Fruit fly (Drosophila melanogaster) whole organism, embryonic: ENCODE measurements around the gene Alp13.

Experiments
- ATbp ChIP-seq: fragments of 200-800 bp; sonication (Bioruptor generic); optimal IDR thresholded peaks from 2 replicates; lab custom pipeline; 2017; ENCODE audit warnings: missing biosample characterization, mild to moderate bottlenecking, missing genetic modification characterization, missing genetic modification reagents
- CG10565 ChIP-seq: fragments of 200-800 bp; sonication (Bioruptor generic); optimal IDR thresholded peaks from 3 replicates; lab custom pipeline; 2016; ENCODE audit warnings: missing biosample characterization, mild to moderate bottlenecking, missing genetic modification characterization
- CG11723 ChIP-seq: fragments of 200-800 bp; sonication (Bioruptor generic); optimal IDR thresholded peaks from 2 replicates; lab custom pipeline; 2017; ENCODE audit warnings: missing biosample characterization, mild to moderate bottlenecking, missing genetic modification characterization
- CG12155 ChIP-seq: fragments of 200-800 bp; sonication (Bioruptor generic); optimal IDR thresholded peaks from 3 replicates; lab custom pipeline; 2016; ENCODE audit warnings: missing biosample characterization, missing genetic modification characterization
- CG12236 ChIP-seq: fragments of 200-800 bp; sonication (Bioruptor generic); optimal IDR thresholded peaks from 2 replicates; lab custom pipeline; 2016; ENCODE audit warnings: missing biosample characterization, missing genetic modification characterization
- CG12299 ChIP-seq: fragments of 200-800 bp; sonication (Bioruptor generic); optimal IDR thresholded peaks from 2 replicates; lab custom pipeline; 2018; ENCODE audit warnings: missing biosample characterization, mild to moderate bottlenecking, missing genetic modification characterization
- CG12942 ChIP-seq: fragments of 200-800 bp; sonication (Bioruptor generic); optimal IDR thresholded peaks from 3 replicates; lab custom pipeline; 2016; ENCODE audit warnings: missing biosample characterization, missing genetic modification characterization
- CG13296 ChIP-seq: fragments of 200-800 bp; sonication (Bioruptor generic); optimal IDR thresholded peaks from 3 replicates; lab custom pipeline; 2018; ENCODE audit warnings: missing biosample characterization, mild to moderate bottlenecking, missing genetic modification characterization
- CG13775 ChIP-seq: fragments of 200-800 bp; sonication (Bioruptor generic); optimal IDR thresholded peaks from 3 replicates; lab custom pipeline; 2017; ENCODE audit warnings: missing biosample characterization, mild to moderate bottlenecking, missing genetic modification characterization
- CG1529 ChIP-seq: fragments of 200-800 bp; sonication (Bioruptor generic); optimal IDR thresholded peaks from 3 replicates; lab custom pipeline; 2018; ENCODE audit warnings: missing biosample characterization, missing genetic modification characterization
- CG17359 ChIP-seq: fragments of 200-800 bp; sonication (Bioruptor generic); optimal IDR thresholded peaks from 3 replicates; lab custom pipeline; 2018; ENCODE audit warnings: missing biosample characterization, mild to moderate bottlenecking, missing genetic modification characterization, moderate library complexity
- CG1832 ChIP-seq: fragments of 200-800 bp; sonication (Bioruptor generic); optimal IDR thresholded peaks from 2 replicates; lab custom pipeline; 2017; ENCODE audit warnings: missing biosample characterization, mild to moderate bottlenecking, missing genetic modification characterization, inconsistent platforms
- CG2116 ChIP-seq: fragments of 200-800 bp; sonication (Bioruptor generic); optimal IDR thresholded peaks from 3 replicates; lab custom pipeline; 2018; ENCODE audit warnings: missing biosample characterization, mild to moderate bottlenecking, missing genetic modification characterization
- CG3163 ChIP-seq: fragments of 200-800 bp; sonication (Bioruptor generic); optimal IDR thresholded peaks from 3 replicates; lab custom pipeline; 2016; ENCODE audit warnings: missing biosample characterization, missing genetic modification characterization
- CG32532 ChIP-seq: fragments of 200-800 bp; sonication (Bioruptor generic); IDR thresholded peaks from 2 replicates; pipeline ENCODE4 v1.3.6; 2022; ENCODE audit warnings: missing biosample characterization, missing genetic modification characterization
- CG4360 ChIP-seq: fragments of 200-800 bp; sonication (Bioruptor generic); IDR thresholded peaks from 2 replicates; pipeline ENCODE4 v1.3.6; 2022; ENCODE audit warnings: missing biosample characterization, missing genetic modification characterization
- CG6175 ChIP-seq: fragments of 200-800 bp; sonication (Bioruptor generic); IDR thresholded peaks from 3 replicates; pipeline ENCODE4 v1.3.6; 2022; ENCODE audit warnings: missing biosample characterization, missing genetic modification characterization
- CG6689 ChIP-seq: fragments of 200-800 bp; sonication (Bioruptor generic); IDR thresholded peaks from 2 replicates; pipeline ENCODE4 v1.3.6; 2022; ENCODE audit warnings: missing biosample characterization, missing genetic modification characterization
- CG6765 ChIP-seq: fragments of 200-800 bp; sonication (Bioruptor generic); optimal IDR thresholded peaks from 3 replicates; lab custom pipeline; 2017; ENCODE audit warnings: missing biosample characterization, mild to moderate bottlenecking, missing genetic modification characterization
- CG7372 ChIP-seq: fragments of 200-800 bp; sonication (Bioruptor generic); IDR thresholded peaks from 2 replicates; pipeline ENCODE4 v1.3.6; 2022; ENCODE audit warnings: missing biosample characterization, missing genetic modification characterization
- CG7963 ChIP-seq: fragments of 200-800 bp; sonication (Bioruptor generic); IDR thresholded peaks from 3 replicates; pipeline ENCODE4 v1.3.6; 2022; ENCODE audit warnings: missing biosample characterization, missing genetic modification characterization; ENCODE audit not compliant: partially characterized antibody
- CG8089 ChIP-seq: fragments of 200-800 bp; sonication (Bioruptor generic); optimal IDR thresholded peaks from 3 replicates; lab custom pipeline; 2016; ENCODE audit warnings: missing biosample characterization, missing genetic modification characterization
- CG9817 ChIP-seq: fragments of 200-800 bp; sonication (Bioruptor generic); optimal IDR thresholded peaks from 2 replicates; lab custom pipeline; 2018; ENCODE audit warnings: missing biosample characterization, mild to moderate bottlenecking, missing genetic modification characterization, moderate library complexity
- Doc2 ChIP-seq: fragments of 200-800 bp; sonication (Bioruptor generic); IDR thresholded peaks from 2 replicates; pipeline ENCODE4 v1.3.6; 2022; ENCODE audit warnings: missing biosample characterization, missing genetic modification characterization
- E2f2 ChIP-seq: fragments of 200-800 bp; sonication (Bioruptor generic); IDR thresholded peaks from 2 replicates; pipeline ENCODE4 v1.3.6; 2022; ENCODE audit warnings: missing biosample characterization, missing genetic modification characterization
- Elba2 ChIP-seq: fragments of 200-800 bp; sonication (Bioruptor generic); optimal IDR thresholded peaks from 3 replicates; lab custom pipeline; 2016; ENCODE audit warnings: missing biosample characterization, missing genetic modification characterization
- Ets97D ChIP-seq: fragments of 200-800 bp; sonication (Bioruptor generic); optimal IDR thresholded peaks from 3 replicates; lab custom pipeline; 2016; ENCODE audit warnings: missing biosample characterization, missing genetic modification characterization
- Gug ChIP-seq: fragments of 200-800 bp; sonication (Bioruptor generic); IDR thresholded peaks from 4 replicates; pipeline ENCODE4 v1.3.6; 2022; ENCODE audit warnings: missing biosample characterization, missing genetic modification characterization
- H2.0 ChIP-seq: fragments of 200-800 bp; sonication (Bioruptor generic); IDR thresholded peaks from 2 replicates; pipeline ENCODE4 v1.3.6; 2022; ENCODE audit warnings: missing biosample characterization, missing genetic modification characterization
- HHEX ChIP-seq: fragments of 200-800 bp; sonication (Bioruptor generic); optimal IDR thresholded peaks from 3 replicates; lab custom pipeline; 2017; ENCODE audit warnings: missing biosample characterization, mild to moderate bottlenecking, missing genetic modification characterization, missing genetic modification reagents
- HLH54F ChIP-seq: fragments of 200-800 bp; sonication (Bioruptor generic); optimal IDR thresholded peaks from 3 replicates; lab custom pipeline; 2016; ENCODE audit warnings: missing biosample characterization, missing genetic modification characterization
- MTF-1 ChIP-seq: fragments of 200-800 bp; sonication (Bioruptor generic); optimal IDR thresholded peaks from 2 replicates; lab custom pipeline; 2018; ENCODE audit warnings: missing biosample characterization, mild to moderate bottlenecking, missing genetic modification characterization, borderline replicate concordance
- Side ChIP-seq: fragments of 200-800 bp; sonication (Bioruptor generic); optimal IDR thresholded peaks from 2 replicates; lab custom pipeline; 2016; ENCODE audit warnings: missing biosample characterization, missing genetic modification characterization
- Six4 ChIP-seq: fragments of 200-800 bp; sonication (Bioruptor generic); optimal IDR thresholded peaks from 2 replicates; lab custom pipeline; 2016; ENCODE audit warnings: missing biosample characterization, missing genetic modification characterization
- Spps ChIP-seq: fragments of 200-800 bp; sonication (Bioruptor generic); optimal IDR thresholded peaks from 2 replicates; lab custom pipeline; 2018; ENCODE audit warnings: missing biosample characterization, mild to moderate bottlenecking, missing genetic modification characterization
- Taf1 ChIP-seq: fragments of 200-800 bp; sonication (Bioruptor generic); IDR thresholded peaks from 2 replicates; pipeline ENCODE4 v1.3.6; 2022; ENCODE audit warnings: missing biosample characterization, missing genetic modification characterization
- Trl ChIP-seq, 3 experiments: fragments of >200 bp in 2 of 3; fragments of 200-800 bp in 1 of 3; sonication (Bioruptor generic) in 1 of 3; optimal IDR thresholded peaks; 2 replicates in 1 of 3; 3 replicates in 2 of 3; lab custom pipeline; 2016 to 2017; ENCODE audit warnings: missing biosample characterization in 1 of 3, missing genetic modification characterization in 1 of 3
- bowl ChIP-seq: fragments of 200-800 bp; sonication (Bioruptor generic); IDR thresholded peaks from 2 replicates; pipeline ENCODE4 v1.3.6; 2022; ENCODE audit warnings: missing biosample characterization, missing genetic modification characterization
- ci ChIP-seq: fragments of 200-800 bp; sonication (Bioruptor generic); IDR thresholded peaks from 3 replicates; pipeline ENCODE4 v1.3.6; 2022; ENCODE audit warnings: missing biosample characterization, missing genetic modification characterization
- disco-r ChIP-seq: fragments of 200-800 bp; sonication (Bioruptor generic); optimal IDR thresholded peaks from 2 replicates; lab custom pipeline; 2016; ENCODE audit warnings: missing biosample characterization, missing genetic modification characterization
- emc ChIP-seq: fragments of 200-800 bp; sonication (Bioruptor generic); optimal IDR thresholded peaks from 2 replicates; lab custom pipeline; 2016; ENCODE audit warnings: missing biosample characterization, missing genetic modification characterization
- gsb ChIP-seq: fragments of 200-800 bp; sonication (Bioruptor generic); IDR thresholded peaks from 2 replicates; pipeline ENCODE4 v1.3.6; 2022; ENCODE audit warnings: missing biosample characterization, missing genetic modification characterization
- kah ChIP-seq: fragments of 200-800 bp; sonication (Bioruptor generic); optimal IDR thresholded peaks from 2 replicates; lab custom pipeline; 2018; ENCODE audit warnings: missing biosample characterization, mild to moderate bottlenecking, missing genetic modification characterization
- kay ChIP-seq: fragments of 200-800 bp; sonication (Bioruptor generic); optimal IDR thresholded peaks from 2 replicates; lab custom pipeline; 2016; ENCODE audit warnings: missing biosample characterization, missing genetic modification characterization
- lab ChIP-seq: fragments of 200-800 bp; sonication (Bioruptor generic); optimal IDR thresholded peaks from 3 replicates; lab custom pipeline; 2017; ENCODE audit warnings: missing biosample characterization, missing genetic modification characterization, mild to moderate bottlenecking, moderate library complexity, missing genetic modification reagents
- lola ChIP-seq, 3 experiments: fragments of >200 bp in 2 of 3; fragments of 200-800 bp in 1 of 3; sonication (Bioruptor generic) in 1 of 3; optimal IDR thresholded peaks; 2 replicates each; lab custom pipeline; 2017 to 2019; ENCODE audit warnings: missing biosample characterization in 3 of 3, missing genetic modification characterization in 3 of 3, mild to moderate bottlenecking in 1 of 3, moderate library complexity in 1 of 3
- nau ChIP-seq: fragments of 200-800 bp; sonication (Bioruptor generic); optimal IDR thresholded peaks from 3 replicates; lab custom pipeline; 2017; ENCODE audit warnings: missing biosample characterization, mild to moderate bottlenecking, missing genetic modification characterization, missing genetic modification reagents
- nmo ChIP-seq: fragments of 200-800 bp; sonication (Bioruptor generic); optimal IDR thresholded peaks from 2 replicates; lab custom pipeline; 2018; ENCODE audit warnings: missing biosample characterization, mild to moderate bottlenecking, missing genetic modification characterization, moderate library complexity
- phol ChIP-seq: fragments of 200-800 bp; sonication (Bioruptor generic); optimal IDR thresholded peaks from 3 replicates; lab custom pipeline; 2018; ENCODE audit warnings: missing biosample characterization, mild to moderate bottlenecking, missing genetic modification characterization, moderate library complexity
- sd ChIP-seq: fragments of 200-800 bp; sonication (Bioruptor generic); optimal IDR thresholded peaks from 3 replicates; lab custom pipeline; 2018; ENCODE audit warnings: missing biosample characterization, mild to moderate bottlenecking, missing genetic modification characterization, moderate library complexity
- trh ChIP-seq: fragments of 200-800 bp; sonication (Bioruptor generic); optimal IDR thresholded peaks from 2 replicates; lab custom pipeline; 2016; ENCODE audit warnings: missing biosample characterization, missing genetic modification characterization
- zfh1 ChIP-seq: fragments of 200-800 bp; sonication (Bioruptor generic); IDR thresholded peaks from 3 replicates; pipeline ENCODE4 v1.3.6; 2022; ENCODE audit warnings: missing biosample characterization, missing genetic modification characterization

Alp13 gene

DNA sequence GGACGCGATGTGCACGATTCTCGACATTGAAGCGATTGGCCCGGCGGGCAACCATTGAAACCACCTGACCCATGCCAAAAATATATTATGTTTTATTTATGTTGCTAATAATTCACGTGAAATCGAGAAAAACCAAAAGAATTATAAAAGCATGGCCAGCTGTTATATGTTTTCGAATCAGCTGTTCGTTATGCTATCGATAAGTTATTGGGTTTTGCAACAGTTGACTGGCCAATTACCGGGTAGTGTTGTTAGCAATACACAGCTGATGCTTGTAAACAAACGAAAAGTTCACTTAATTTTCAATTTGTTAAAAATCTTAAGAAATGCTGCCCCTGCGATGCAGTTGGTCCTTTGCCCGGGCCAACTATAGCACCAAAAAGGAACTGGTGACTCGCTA, 29.8 kb downstream of the Alp13 start, which contains the start of the genes CG11722 and mtTFB2 (continued):
- no peak for TF ChIP-seq Side (GFP tag; lab: Kevin White, UChicago)
- TF ChIP-seq CG12942: no peak
- no peak for TF ChIP-seq MTF-1 (GFP tag; lab: Kevin White, UChicago)
- no peak for TF ChIP-seq ci (GFP tag; lab: Robert Waterston, UW)
- no peak for TF ChIP-seq CG9817 (tag; lab: Kevin White, UChicago)
- TF ChIP-seq H2.0: no peak
- no peak for TF ChIP-seq CG13775 (GFP tag; lab: Kevin White, UChicago)
- no peak for TF ChIP-seq CG1832 (GFP tag; lab: Kevin White, UChicago)
- no peak for TF ChIP-seq Doc2
- TF ChIP-seq HLH54F (GFP tag; lab: Kevin White, UChicago): no peak
- TF ChIP-seq CG11723 (GFP tag; lab: Kevin White, UChicago): no peak
- no peak for TF ChIP-seq zfh1 (GFP tag; lab: Robert Waterston, UW)
- TF ChIP-seq ATbp (GFP tag; lab: Kevin White, UChicago): no peak
- TF ChIP-seq disco-r: no peak
- TF ChIP-seq CG32532 (GFP tag; lab: Robert Waterston, UW): no peak
- no peak for TF ChIP-seq CG10565 (GFP tag; lab: Kevin White, UChicago)
- no peak for TF ChIP-seq phol
- no peak for TF ChIP-seq CG17359 (tag; lab: Kevin White, UChicago)
- no peak for TF ChIP-seq lab (GFP tag; lab: Kevin White, UChicago)
- TF ChIP-seq CG7963 (GFP tag; lab: Robert Waterston, UW): no peak
- TF ChIP-seq Gug: no peak
- no peak for TF ChIP-seq Elba2 (GFP tag; lab: Kevin White, UChicago)
- no peak for TF ChIP-seq CG8089 (GFP tag; lab: Kevin White, UChicago)
- no peak for TF ChIP-seq CG6765
- no peak for TF ChIP-seq lola (GFP tag; optimal IDR thresholded peaks at IDR 0.05; lab: Kevin White, UChicago)
- no peak for TF ChIP-seq trh (GFP tag; lab: Kevin White, UChicago)
- no peak for TF ChIP-seq Taf1 (GFP tag; lab: Robert Waterston, UW)
- no peak for TF ChIP-seq CG7372 (GFP tag; lab: Robert Waterston, UW)
- TF ChIP-seq CG13296 (GFP tag; lab: Kevin White, UChicago): no peak
- no peak for TF ChIP-seq Trl (optimal IDR thresholded peaks at IDR 0.05; lab: Kevin White, UChicago)
- TF ChIP-seq Trl (GFP tag; optimal IDR thresholded peaks at IDR 0.05; lab: Kevin White, UChicago): no peak
- no peak for TF ChIP-seq nmo
- TF ChIP-seq CG3163: no peak
- no peak for TF ChIP-seq sd (tag; lab: Kevin White, UChicago)
- no peak for TF ChIP-seq CG6689 (GFP tag; lab: Robert Waterston, UW)
- TF ChIP-seq nau (GFP tag; lab: Kevin White, UChicago): no peak
- TF ChIP-seq gsb (GFP tag; lab: Robert Waterston, UW): no peak
- TF ChIP-seq Six4 (GFP tag; lab: Kevin White, UChicago): no peak
- TF ChIP-seq CG1529: no peak
- TF ChIP-seq Spps (tag; lab: Kevin White, UChicago): no peak
- no peak for TF ChIP-seq kah (GFP tag; lab: Kevin White, UChicago)
- TF ChIP-seq HHEX (GFP tag; lab: Kevin White, UChicago): no peak
- no peak for TF ChIP-seq CG6175 (GFP tag; lab: Robert Waterston, UW)
- peak; percentile 50 for TF ChIP-seq CG2116 (GFP tag; lab: Kevin White, UChicago)
- TF ChIP-seq CG12236: no peak
- TF ChIP-seq emc (GFP tag; lab: Kevin White, UChicago): no peak
- TF ChIP-seq CG4360 (GFP tag; lab: Robert Waterston, UW): no peak
- TF ChIP-seq E2f2 (GFP tag; lab: Robert Waterston, UW): peak; percentile 46
- no peak for TF ChIP-seq CG12299
- no peak for TF ChIP-seq CG12155 (GFP tag; lab: Kevin White, UChicago)
- no peak for TF ChIP-seq kay
- no peak for TF ChIP-seq Ets97D (GFP tag; lab: Kevin White, UChicago)
- no peak for TF ChIP-seq bowl
